Fruit fly (Drosophila melanogaster) whole organism, embryonic: Measurements from ENCODE around the gene CG2854.

Experiments used
- ATbp ChIP-seq: fragments of 200-800 bp; sonication (Bioruptor generic); optimal IDR thresholded peaks from 2 replicates; lab custom pipeline; 2017; ENCODE audit warnings: missing biosample characterization, mild to moderate bottlenecking, missing genetic modification characterization, missing genetic modification reagents
- Antp ChIP-seq: fragments of 200-800 bp; sonication (Bioruptor generic); optimal IDR thresholded peaks from 3 replicates; lab custom pipeline; 2016; ENCODE audit warnings: missing biosample characterization, missing genetic modification characterization
- C15 ChIP-seq: fragments of 200-800 bp; sonication (Bioruptor generic); IDR thresholded peaks from 3 replicates; pipeline ENCODE4 v1.3.6; 2022; ENCODE audit warnings: missing biosample characterization, missing genetic modification characterization
- CG11093 ChIP-seq: fragments of 200-800 bp; sonication (Bioruptor generic); IDR thresholded peaks from 3 replicates; pipeline ENCODE4 v1.3.6; 2022; ENCODE audit warnings: missing biosample characterization, missing genetic modification characterization
- CG11696 ChIP-seq: fragments of 200-800 bp; sonication (Bioruptor generic); IDR thresholded peaks from 2 replicates; pipeline ENCODE4 v1.3.6; 2022; ENCODE audit warnings: missing biosample characterization, missing genetic modification characterization
- CG12155 ChIP-seq: fragments of 200-800 bp; sonication (Bioruptor generic); optimal IDR thresholded peaks from 3 replicates; lab custom pipeline; 2016; ENCODE audit warnings: missing biosample characterization, missing genetic modification characterization
- CG14014 ChIP-seq: fragments of 200-800 bp; sonication (Bioruptor generic); IDR thresholded peaks from 2 replicates; pipeline ENCODE4 v1.3.6; 2022; ENCODE audit warnings: missing biosample characterization, missing genetic modification characterization
- CG14667 ChIP-seq: fragments of 200-800 bp; sonication (Bioruptor generic); IDR thresholded peaks from 2 replicates; pipeline ENCODE4 v1.3.6; 2022; ENCODE audit warnings: missing biosample characterization, missing genetic modification characterization
- CG15011 ChIP-seq: fragments of 200-800 bp; sonication (Bioruptor generic); optimal IDR thresholded peaks from 3 replicates; lab custom pipeline; 2018; ENCODE audit warnings: missing biosample characterization, mild to moderate bottlenecking, missing genetic modification characterization
- CG17328 ChIP-seq: fragments of 200-800 bp; sonication (Bioruptor generic); IDR thresholded peaks from 2 replicates; pipeline ENCODE4 v1.3.6; 2022; ENCODE audit warnings: missing biosample characterization, missing genetic modification characterization
- CG17361 ChIP-seq: fragments of 200-800 bp; sonication (Bioruptor generic); IDR thresholded peaks from 3 replicates; pipeline ENCODE4 v1.3.6; 2022; ENCODE audit warnings: missing biosample characterization, missing genetic modification characterization
- CG17385 ChIP-seq: fragments of 200-800 bp; sonication (Bioruptor generic); optimal IDR thresholded peaks from 3 replicates; lab custom pipeline; 2018; ENCODE audit warnings: missing biosample characterization, mild to moderate bottlenecking, missing genetic modification characterization
- CG18764 ChIP-seq: fragments of 200-800 bp; sonication (Bioruptor generic); optimal IDR thresholded peaks from 3 replicates; lab custom pipeline; 2016; ENCODE audit warnings: missing biosample characterization, missing genetic modification characterization
- CG2199 ChIP-seq: fragments of 200-800 bp; sonication (Bioruptor generic); IDR thresholded peaks from 3 replicates; pipeline ENCODE4 v1.3.6; 2022; ENCODE audit warnings: missing biosample characterization, missing genetic modification characterization
- CG2712 ChIP-seq: fragments of 200-800 bp; optimal IDR thresholded peaks from 3 replicates; lab custom pipeline; 2019; ENCODE audit warnings: missing biosample characterization, mild to moderate bottlenecking, missing genetic modification characterization, moderate library complexity
- CG2889 ChIP-seq: fragments of 200-800 bp; sonication (Bioruptor generic); IDR thresholded peaks from 3 replicates; pipeline ENCODE4 v1.3.6; 2022; ENCODE audit warnings: missing biosample characterization, missing genetic modification characterization
- CG8944 ChIP-seq: fragments of 200-800 bp; sonication (Bioruptor generic); optimal IDR thresholded peaks from 3 replicates; lab custom pipeline; 2016; ENCODE audit warnings: missing biosample characterization, missing genetic modification characterization
- HLH3B ChIP-seq: fragments of 200-800 bp; sonication (Bioruptor generic); IDR thresholded peaks from 2 replicates; pipeline ENCODE4 v1.3.6; 2022; ENCODE audit warnings: missing biosample characterization, missing genetic modification characterization
- Hmr ChIP-seq: fragments of 200-800 bp; sonication (Bioruptor generic); optimal IDR thresholded peaks from 3 replicates; lab custom pipeline; 2017; ENCODE audit warnings: mild to moderate bottlenecking, missing biosample characterization, missing genetic modification reagents, missing genetic modification characterization
- Hr78 ChIP-seq, 2 experiments: fragments of 200-800 bp in 1 of 2; fragments of >200 bp in 1 of 2; sonication (Bioruptor generic) in 1 of 2; optimal IDR thresholded peaks; 2 replicates each; lab custom pipeline; 2017 to 2019; ENCODE audit warnings: missing biosample characterization in 2 of 2, missing genetic modification characterization in 2 of 2, mild to moderate bottlenecking in 1 of 2, moderate library complexity in 1 of 2
- Lhr ChIP-seq: fragments of 200-800 bp; sonication (Bioruptor generic); optimal IDR thresholded peaks from 3 replicates; lab custom pipeline; 2017; ENCODE audit warnings: mild to moderate bottlenecking, missing biosample characterization, missing genetic modification reagents, missing genetic modification characterization
- MESR4 ChIP-seq: fragments of 200-800 bp; sonication (Bioruptor generic); optimal IDR thresholded peaks from 2 replicates; lab custom pipeline; 2018; ENCODE audit warnings: missing biosample characterization, mild to moderate bottlenecking, missing genetic modification characterization, moderate library complexity
- Med ChIP-seq: fragments of 200-800 bp; sonication (Bioruptor generic); peaks from one replicate; lab custom pipeline; 2016; ENCODE audit warnings: missing biosample characterization, missing genetic modification characterization, mild to moderate bottlenecking, inconsistent platforms, moderate library complexity
- Mes4 ChIP-seq: fragments of 200-800 bp; sonication (Bioruptor generic); optimal IDR thresholded peaks from 2 replicates; lab custom pipeline; 2016; ENCODE audit warnings: missing biosample characterization, missing genetic modification characterization
- Ptx1 ChIP-seq: fragments of 200-800 bp; sonication (Bioruptor generic); IDR thresholded peaks from 2 replicates; pipeline ENCODE4 v1.3.6; 2022; ENCODE audit warnings: missing biosample characterization, missing genetic modification characterization
- Ravus ChIP-seq: fragments of 200-800 bp; sonication (Bioruptor generic); IDR thresholded peaks from 2 replicates; pipeline ENCODE4 v1.3.6; 2022; ENCODE audit warnings: missing biosample characterization, missing genetic modification characterization
- Sin3A ChIP-seq: fragments of >200 bp; optimal IDR thresholded peaks from 2 replicates; lab custom pipeline; 2018
- ab ChIP-seq: fragments of 200-800 bp; sonication (Bioruptor generic); optimal IDR thresholded peaks from 2 replicates; lab custom pipeline; 2016; ENCODE audit warnings: missing biosample characterization, missing genetic modification characterization
- chinmo ChIP-seq: fragments of 200-800 bp; sonication (Bioruptor generic); IDR thresholded peaks from 4 replicates; pipeline ENCODE4 v1.3.6; 2022; ENCODE audit warnings: missing biosample characterization, missing genetic modification characterization; ENCODE audit not compliant: partially characterized antibody
- crol ChIP-seq: fragments of 200-800 bp; sonication (Bioruptor generic); IDR thresholded peaks from 2 replicates; pipeline ENCODE4 v1.3.6; 2022; ENCODE audit warnings: missing biosample characterization, missing genetic modification characterization
- fd64A ChIP-seq: fragments of 200-800 bp; sonication (Bioruptor generic); optimal IDR thresholded peaks from 3 replicates; lab custom pipeline; 2018; ENCODE audit warnings: missing biosample characterization, mild to moderate bottlenecking, missing genetic modification characterization
- gce ChIP-seq: fragments of 200-800 bp; sonication (Bioruptor generic); IDR thresholded peaks from 3 replicates; pipeline ENCODE4 v1.3.6; 2022; ENCODE audit warnings: missing biosample characterization, missing genetic modification characterization
- grn ChIP-seq: fragments of 200-800 bp; sonication (Bioruptor generic); optimal IDR thresholded peaks from 3 replicates; lab custom pipeline; 2017; ENCODE audit warnings: missing biosample characterization, missing genetic modification characterization
- jing ChIP-seq: fragments of 200-800 bp; sonication (Bioruptor generic); optimal IDR thresholded peaks from 2 replicates; lab custom pipeline; 2018; ENCODE audit warnings: missing biosample characterization, mild to moderate bottlenecking, missing genetic modification characterization
- pan ChIP-seq, 4 experiments: fragments of >200 bp in 3 of 4; fragments of 200-800 bp in 1 of 4; sonication (Bioruptor generic) in 1 of 4; optimal IDR thresholded peaks in 3 of 4; IDR thresholded peaks in 1 of 4; 2 replicates each; pipeline versions ENCODE4 v1.3.6 to Lab custom; 2017 to 2022; ENCODE audit warnings: missing biosample characterization in 2 of 4, missing genetic modification characterization in 2 of 4, mixed read lengths in 1 of 4
- pum ChIP-seq: fragments of 200-800 bp; sonication (Bioruptor generic); optimal IDR thresholded peaks from 2 replicates; lab custom pipeline; 2016; ENCODE audit warnings: missing biosample characterization, missing genetic modification characterization
- rib ChIP-seq: fragments of 200-800 bp; sonication (Bioruptor generic); IDR thresholded peaks from 2 replicates; pipeline ENCODE4 v1.3.6; 2022; ENCODE audit warnings: missing biosample characterization, missing genetic modification characterization
- ro ChIP-seq: fragments of 200-800 bp; sonication (Bioruptor generic); IDR thresholded peaks from 2 replicates; pipeline ENCODE4 v1.3.6; 2022; ENCODE audit warnings: missing biosample characterization, missing genetic modification characterization
- shn ChIP-seq: fragments of 200-800 bp; sonication (Bioruptor generic); optimal IDR thresholded peaks from 3 replicates; lab custom pipeline; 2016; ENCODE audit warnings: missing biosample characterization, missing genetic modification characterization
- sima ChIP-seq: fragments of 200-800 bp; sonication (Bioruptor generic); optimal IDR thresholded peaks from 2 replicates; lab custom pipeline; 2016; ENCODE audit warnings: missing biosample characterization, missing genetic modification characterization
- slou ChIP-seq: fragments of 200-800 bp; sonication (Bioruptor generic); optimal IDR thresholded peaks from 3 replicates; lab custom pipeline; 2016; ENCODE audit warnings: missing biosample characterization, missing genetic modification characterization
- sob ChIP-seq: fragments of 200-800 bp; sonication (Bioruptor generic); IDR thresholded peaks from 2 replicates; pipeline ENCODE4 v1.3.6; 2022; ENCODE audit warnings: missing biosample characterization, missing genetic modification characterization
- ssp ChIP-seq: fragments of 200-800 bp; sonication (Bioruptor generic); IDR thresholded peaks from 2 replicates; pipeline ENCODE4 v1.3.6; 2022; ENCODE audit warnings: missing biosample characterization, missing genetic modification characterization
- sug ChIP-seq: fragments of 200-800 bp; optimal IDR thresholded peaks from 2 replicates; lab custom pipeline; 2019; ENCODE audit warnings: missing biosample characterization, mild to moderate bottlenecking, missing genetic modification characterization, moderate library complexity
- tgo ChIP-seq: fragments of 200-800 bp; sonication (Bioruptor generic); IDR thresholded peaks from 3 replicates; pipeline ENCODE4 v1.3.6; 2022; ENCODE audit warnings: missing biosample characterization, missing genetic modification characterization
- trem ChIP-seq: fragments of 200-800 bp; optimal IDR thresholded peaks from 3 replicates; lab custom pipeline; 2019; ENCODE audit warnings: missing biosample characterization, mild to moderate bottlenecking, missing genetic modification characterization, moderate library complexity
- tup ChIP-seq: fragments of 200-800 bp; sonication (Bioruptor generic); optimal IDR thresholded peaks from 2 replicates; lab custom pipeline; 2016; ENCODE audit warnings: missing biosample characterization, mild to moderate bottlenecking, missing genetic modification characterization, moderate library complexity
- wdn ChIP-seq: fragments of 200-800 bp; sonication (Bioruptor generic); IDR thresholded peaks from 2 replicates; pipeline ENCODE4 v1.3.6; 2022; ENCODE audit warnings: missing biosample characterization, missing genetic modification characterization
- zen ChIP-seq: fragments of 200-800 bp; sonication (Bioruptor generic); optimal IDR thresholded peaks from 3 replicates; lab custom pipeline; 2018; ENCODE audit warnings: missing biosample characterization, mild to moderate bottlenecking, missing genetic modification characterization, moderate library complexity

CG2854 gene

dm6 chrX:2296230-2297044, 30.5 kb upstream of the CG2854 start (continued):
- TF ChIP-seq fd64A (GFP tag; lab: Kevin White, UChicago) (peak; percentile 87), sug (tag; lab: Kevin White, UChicago) (peak; percentile 86), trem (tag; lab: Kevin White, UChicago) (peak; percentile 79), Antp (peak; percentile 96), CG18764 (GFP tag; lab: Kevin White, UChicago) (peak; percentile 86), CG11093 (GFP tag; lab: Robert Waterston, UW) (peak; percentile 77; the same call in 2 of the 3 replicates), tgo (peak; percentile 83), Hr78 (GFP tag; optimal IDR thresholded peaks at IDR 0.05; lab: Kevin White, UChicago) (peak in 1 of 2 experiments; percentile 87), zen (tag; lab: Kevin White, UChicago) (peak; percentile 86), CG2199 (no peak), ro (GFP tag; lab: Robert Waterston, UW) (0 out of 2 replicates have a peak, but pooled peaks have one; percentile 32), CG17385 (GFP tag; lab: Kevin White, UChicago) (peak; percentile 91), grn (peak; percentile 64), CG2712 (peak; percentile 94), Sin3A (lab: Kevin White, UChicago) (no peak), slou (GFP tag; lab: Kevin White, UChicago) (peak; percentile 77), CG12155 (GFP tag; lab: Kevin White, UChicago) (peak; percentile 91), crol (peak; percentile 96), Med (GFP tag; lab: Kevin White, UChicago) (peak; percentile 98), HLH3B (GFP tag; lab: Robert Waterston, UW) (peak; percentile 72; the same call in 1 of the 2 replicates), ATbp (GFP tag; lab: Kevin White, UChicago) (peak; percentile 90), pum (GFP tag; lab: Kevin White, UChicago) (peak; percentile 94), CG8944 (GFP tag; lab: Kevin White, UChicago) (peak; percentile 95), MESR4 (no peak), Ptx1 (GFP tag; lab: Robert Waterston, UW) (peak; percentile 88), CG11696 (GFP tag; lab: Robert Waterston, UW) (peak; percentile 51; the same call in 1 of the 2 replicates), tup (GFP tag; lab: Kevin White, UChicago) (peak; percentile 58), sob (peak; percentile 76), ssp (GFP tag; lab: Robert Waterston, UW) (peak; percentile 64), wdn (no peak), shn (GFP tag; lab: Kevin White, UChicago) (peak; percentile 97), chinmo (GFP tag; lab: Robert Waterston, UW) (peak; percentile 85; the same call in 3 of the 4 replicates), Lhr (GFP tag; lab: Kevin White, UChicago) (peak; percentile 89), gce (peak; percentile 46; the same call in 1 of the 3 replicates), Ravus (GFP tag; lab: Robert Waterston, UW) (peak; percentile 48), Mes4 (GFP tag; lab: Kevin White, UChicago) (peak; percentile 93), C15 (peak; percentile 54; the same call in 1 of the 3 replicates), CG2889 (GFP tag; lab: Robert Waterston, UW) (no peak), rib (GFP tag; lab: Robert Waterston, UW) (no peak), pan (optimal IDR thresholded peaks at IDR 0.05; lab: Kevin White, UChicago) (no peak), pan (GFP tag; optimal IDR thresholded peaks at IDR 0.05 in 1 of 2, IDR thresholded peaks at IDR 0.05 in 1 of 2) (peak in 1 of 2 experiments; percentile 64), CG14667 (GFP tag; lab: Robert Waterston, UW) (peak; percentile 71), CG17328 (peak; percentile 72), ab (GFP tag; lab: Kevin White, UChicago) (peak; percentile 86), CG14014 (peak; percentile 72), sima (GFP tag; lab: Kevin White, UChicago) (peak; percentile 78), CG15011 (peak; percentile 93), jing (GFP tag; lab: Kevin White, UChicago) (peak; percentile 87), CG17361 (GFP tag; lab: Robert Waterston, UW) (peak; percentile 99), Hmr (GFP tag; lab: Kevin White, UChicago) (peak; percentile 96)
